Fruit fly (Drosophila melanogaster): ENCODE results near the gene spg.
A peak's percentile ranks its signal among the peaks of the same experiment; 100 is the strongest.

spg gene

dm6 chr3R:28819555-28820305 is 25.3 kb upstream of the spg start, which contains the start of the genes CG1523 and CG1647 (continued):
- peak; percentile 64 for TF ChIP-seq Ets96B (tag; optimal IDR thresholded peaks at IDR 0.05)
- TF ChIP-seq Met (GFP tag; optimal IDR thresholded peaks at IDR 0.05) = no peak
- TF ChIP-seq CG34406 (GFP tag; optimal IDR thresholded peaks at IDR 0.05) = peak; percentile 71
- TF ChIP-seq CG8632 (GFP tag; optimal IDR thresholded peaks at IDR 0.05) = peak; percentile 70
- no peak for TF ChIP-seq CG11902 (GFP tag; optimal IDR thresholded peaks at IDR 0.05)
- TF ChIP-seq Smox (GFP tag; optimal IDR thresholded peaks at IDR 0.05) = no peak
- no peak for TF ChIP-seq CG3919 (GFP tag; optimal IDR thresholded peaks at IDR 0.05)
- peak; percentile 57 for TF ChIP-seq CG11762 (GFP tag; optimal IDR thresholded peaks at IDR 0.05; ENCODE audit: insufficient read depth)
- TF ChIP-seq CG6854 (GFP tag; optimal IDR thresholded peaks at IDR 0.05) = no peak

- TF ChIP-seq CG11902 (GFP tag; optimal IDR thresholded peaks at IDR 0.05) = no peak
- no peak for TF ChIP-seq Hr4 (GFP tag; optimal IDR thresholded peaks at IDR 0.05)
- no peak for TF ChIP-seq Sox102F (GFP tag; optimal IDR thresholded peaks at IDR 0.05)
- no peak for TF ChIP-seq CG10669 (GFP tag; optimal IDR thresholded peaks at IDR 0.05)
- no peak for TF ChIP-seq Ets96B (tag; optimal IDR thresholded peaks at IDR 0.05)
- no peak for TF ChIP-seq Lpt (GFP tag; optimal IDR thresholded peaks at IDR 0.05)
- TF ChIP-seq net (GFP tag; optimal IDR thresholded peaks at IDR 0.05) = no peak
- no peak for TF ChIP-seq vri (GFP tag; optimal IDR thresholded peaks at IDR 0.05)
- TF ChIP-seq Met (GFP tag; optimal IDR thresholded peaks at IDR 0.05) = no peak
- TF ChIP-seq CG6854 (GFP tag; optimal IDR thresholded peaks at IDR 0.05) = no peak
- TF ChIP-seq ss (GFP tag; optimal IDR thresholded peaks at IDR 0.05) = no peak
- TF ChIP-seq pdm3 (GFP tag; optimal IDR thresholded peaks at IDR 0.05) = no peak
- TF ChIP-seq dsx (GFP tag; optimal IDR thresholded peaks at IDR 0.05; ENCODE audit: poor library complexity, severe bottlenecking) = no peak
- TF ChIP-seq CG32006 (GFP tag; optimal IDR thresholded peaks at IDR 0.05) = no peak
- TF ChIP-seq fd85E (GFP tag; optimal IDR thresholded peaks at IDR 0.05) = no peak
- no peak for TF ChIP-seq CG4318 (GFP tag; optimal IDR thresholded peaks at IDR 0.05)
- no peak for TF ChIP-seq Blimp-1 (GFP tag; optimal IDR thresholded peaks at IDR 0.05)
- no peak for TF ChIP-seq CG31627 (GFP tag; optimal IDR thresholded peaks at IDR 0.05)
Measured at dm6 chr3R:28827222-28827621, 17.8 kb upstream of the spg start.

- TF ChIP-seq Smox (GFP tag; optimal IDR thresholded peaks at IDR 0.05) (no peak), fkh (GFP tag; optimal IDR thresholded peaks at IDR 0.05) (peak; percentile 72), svp (GFP tag) (no peak)
Measured at dm6 chr3R:28829328-28829916, 15.6 kb upstream of the spg start.

- no peak for TF ChIP-seq CG3032 (tag; optimal IDR thresholded peaks at IDR 0.05)
- TF ChIP-seq CG6276 (GFP tag; optimal IDR thresholded peaks at IDR 0.05) = no peak
- TF ChIP-seq CG11762 (GFP tag; optimal IDR thresholded peaks at IDR 0.05; ENCODE audit: insufficient read depth) = no peak
- no peak for TF ChIP-seq Lpt (GFP tag; optimal IDR thresholded peaks at IDR 0.05)
- no peak for TF ChIP-seq achi (GFP tag; optimal IDR thresholded peaks at IDR 0.05)
- TF ChIP-seq CG4318 (GFP tag; optimal IDR thresholded peaks at IDR 0.05) = no peak
- TF ChIP-seq fd59A (GFP tag; optimal IDR thresholded peaks at IDR 0.05) = no peak
- no peak for TF ChIP-seq Gug (GFP tag; IDR thresholded peaks at IDR 0.05)
- no peak for TF ChIP-seq ss (GFP tag; optimal IDR thresholded peaks at IDR 0.05)
- TF ChIP-seq CG11294 (GFP tag; IDR thresholded peaks at IDR 0.05) = no peak
- no peak for TF ChIP-seq Eip93F (GFP tag; optimal IDR thresholded peaks at IDR 0.05)
- TF ChIP-seq Ets96B (tag; optimal IDR thresholded peaks at IDR 0.05) = no peak
- no peak for TF ChIP-seq CG8632 (GFP tag; optimal IDR thresholded peaks at IDR 0.05)
- no peak for TF ChIP-seq topi (GFP tag; optimal IDR thresholded peaks at IDR 0.05)
- TF ChIP-seq CG6163 (GFP tag; IDR thresholded peaks at IDR 0.05) = no peak
- no peak for TF ChIP-seq OdsH (GFP tag; optimal IDR thresholded peaks at IDR 0.05)
- TF ChIP-seq CG8319 (GFP tag; optimal IDR thresholded peaks at IDR 0.05) = no peak
- no peak for TF ChIP-seq CG9139 (GFP tag; optimal IDR thresholded peaks at IDR 0.05)
- TF ChIP-seq Blimp-1 (GFP tag; optimal IDR thresholded peaks at IDR 0.05) = no peak
- no peak for TF ChIP-seq CG11902 (GFP tag; optimal IDR thresholded peaks at IDR 0.05)
- TF ChIP-seq pdm3 (GFP tag; optimal IDR thresholded peaks at IDR 0.05) = no peak
- TF ChIP-seq CG7368 (GFP tag; optimal IDR thresholded peaks at IDR 0.05) = no peak
- peak; percentile 45 for TF ChIP-seq cyc (GFP tag; optimal IDR thresholded peaks at IDR 0.05)
- TF ChIP-seq spab (GFP tag; optimal IDR thresholded peaks at IDR 0.05) = no peak
- no peak for TF ChIP-seq Hr39 (GFP tag; optimal IDR thresholded peaks at IDR 0.05)
- no peak for TF ChIP-seq dac (GFP tag; optimal IDR thresholded peaks at IDR 0.05)
- no peak for TF ChIP-seq fkh (GFP tag; optimal IDR thresholded peaks at IDR 0.05)
- no peak for TF ChIP-seq Hr4 (GFP tag; optimal IDR thresholded peaks at IDR 0.05)
- TF ChIP-seq CG1621 (tag; optimal IDR thresholded peaks at IDR 0.05) = no peak
Measured at dm6 chr3R:28830746-28831145, 14.3 kb upstream of the spg start.

Measured in whole organism, prepupa.